Worm (Caenorhabditis elegans) whole organism, mixed stage, embryonic: Measurements from ENCODE around the gene rla-2.

Experiments
- blmp-1 ChIP-seq: fragments of 150-350 bp; optimal IDR thresholded peaks from 2 replicates; lab custom pipeline; 2014; ENCODE audit warnings: missing biosample characterization, missing genetic modification characterization
- ceh-83 ChIP-seq: fragments of 200-800 bp; sonication (Bioruptor generic); optimal IDR thresholded peaks from 2 replicates; lab custom pipeline; 2018; ENCODE audit warnings: mild to moderate bottlenecking, missing genetic modification characterization, missing compliant biosample characterization
- elt-3 ChIP-seq: fragments of 150-350 bp; optimal IDR thresholded peaks from 2 replicates; lab custom pipeline; 2014; ENCODE audit warnings: missing biosample characterization, missing genetic modification characterization
- ham-2 ChIP-seq: fragments of 200-800 bp; sonication (Bioruptor generic); optimal IDR thresholded peaks from 2 replicates; lab custom pipeline; 2018; ENCODE audit warnings: mild to moderate bottlenecking, missing genetic modification characterization, missing compliant biosample characterization
- lin-13 ChIP-seq: fragments of 150-350 bp; optimal IDR thresholded peaks from 2 replicates; lab custom pipeline; 2014; ENCODE audit warnings: missing biosample characterization, missing genetic modification characterization
- mep-1 ChIP-seq: fragments of 150-350 bp; optimal IDR thresholded peaks from 2 replicates; lab custom pipeline; 2017; ENCODE audit warnings: missing biosample characterization, missing genetic modification reagents, missing genetic modification characterization, inconsistent platforms
- nhr-12 ChIP-seq: fragments of 150-350 bp; optimal IDR thresholded peaks from 2 replicates; lab custom pipeline; 2014; ENCODE audit warnings: missing biosample characterization, missing genetic modification characterization
- nhr-28 ChIP-seq: fragments of 150-350 bp; optimal IDR thresholded peaks from 2 replicates; lab custom pipeline; 2014; ENCODE audit warnings: missing biosample characterization, missing genetic modification characterization
- nhr-76 ChIP-seq: sonication (generic microtip); optimal IDR thresholded peaks from 2 replicates; lab custom pipeline; 2017; ENCODE audit warnings: missing biosample characterization, missing genetic modification characterization
- pha-4 ChIP-seq: fragments of 150-350 bp; optimal IDR thresholded peaks from 2 replicates; lab custom pipeline; 2018; ENCODE audit warnings: missing biosample characterization, missing genetic modification reagents, missing genetic modification characterization
- snpc-4 ChIP-seq: fragments of 150-350 bp; optimal IDR thresholded peaks from 2 replicates; lab custom pipeline; 2014; ENCODE audit warnings: missing biosample characterization, missing genetic modification characterization
- sptf-1 ChIP-seq: sonication (generic microtip); optimal IDR thresholded peaks from 2 replicates; lab custom pipeline; 2017; ENCODE audit warnings: mild to moderate bottlenecking, missing genetic modification characterization, moderate library complexity, missing compliant biosample characterization

- TF ChIP-seq pha-4 (tag; lab: Kevin White, UChicago) (no peak), lin-13 (tag; lab: Kevin White, UChicago) (no peak), nhr-28 (tag; lab: Kevin White, UChicago) (no peak), mep-1 (tag; lab: Kevin White, UChicago) (no peak), nhr-76 (tag; lab: Kevin White, UChicago) (no peak), snpc-4 (tag; lab: Kevin White, UChicago) (no peak), ceh-83 (GFP tag; lab: Kevin White, UChicago) (no peak), blmp-1 (tag; lab: Kevin White, UChicago) (no peak), nhr-12 (tag; lab: Kevin White, UChicago) (no peak), sptf-1 (tag; lab: Kevin White, UChicago) (no peak), elt-3 (tag; lab: Kevin White, UChicago) (no peak), ham-2 (GFP tag; lab: Kevin White, UChicago) (no peak)
Measured at ce11 chrIV:13358488-13358887, 11.6 kb downstream of the rla-2 start, which contains the start of gene W02A2.8.
